Worm (Caenorhabditis elegans): ENCODE data around the gene F28A10.4.
"Not testable (repeated sequence)": the region's sequence is repeated elsewhere in the genome, so short reads cannot be mapped to it uniquely, and the experiment has no call there.

Gene F28A10.4

ce11 chrII:845618-846017 lies 1.5 kb downstream of the F28A10.4 start, which contains the start of gene F28A10.7:
TSS of gene F28A10.7 (minus strand) at chrII:845718.
- TF ChIP-seq scrt-1 (GFP tag; IDR thresholded peaks at IDR 0.05) (no peak), hnd-1 (tag; optimal IDR thresholded peaks at IDR 0.05) (no peak), tbx-11 (GFP tag; IDR thresholded peaks at IDR 0.05) (no peak), ets-7 (tag; optimal IDR thresholded peaks at IDR 0.05) (no peak), hmg-4 (GFP tag; optimal IDR thresholded peaks at IDR 0.05) (no peak), tbx-37 (GFP tag; conservative IDR thresholded peaks at IDR 0.05) (no peak), F13C5.2 (tag; optimal IDR thresholded peaks at IDR 0.05) (no peak), B0310.2 (tag; optimal IDR thresholded peaks at IDR 0.05) (no peak), flt-1 (GFP tag; IDR thresholded peaks at IDR 0.05) (no peak), ceh-13 (GFP tag; optimal IDR thresholded peaks at IDR 0.05) (no peak), pes-1 (GFP tag; IDR thresholded peaks at IDR 0.05) (no peak), sea-1 (GFP tag; conservative IDR thresholded peaks at IDR 0.05) (no peak), ama-1 (optimal IDR thresholded peaks at IDR 0.05) (no peak), tra-4 (tag; optimal IDR thresholded peaks at IDR 0.05) (no peak), hmbx-1 (tag; optimal IDR thresholded peaks at IDR 0.05) (no peak), ceh-36 (tag; optimal IDR thresholded peaks at IDR 0.05) (no peak), aly-1 (tag; optimal IDR thresholded peaks at IDR 0.05) (no peak)

DNA sequence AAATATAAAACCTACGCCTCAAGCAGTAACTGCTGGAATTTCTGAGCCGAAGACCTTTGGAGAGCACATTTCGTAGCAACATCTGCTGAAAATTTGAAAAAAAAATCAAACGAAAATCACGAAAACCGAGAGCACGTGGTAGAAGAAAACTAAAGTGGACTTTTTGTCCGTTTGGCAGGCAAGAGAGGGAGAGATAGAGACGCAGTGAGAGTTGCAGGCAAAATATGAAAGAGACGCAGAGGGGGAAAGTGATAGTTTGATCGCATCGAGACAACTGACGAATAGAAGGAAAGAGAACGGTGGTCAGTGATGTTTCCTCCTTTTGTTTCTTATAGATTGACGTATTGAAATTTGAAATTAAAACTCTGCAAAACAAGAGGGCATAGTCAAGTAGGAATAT lies 4.4 kb downstream of the F28A10.4 start, which contains the start of the genes acdh-9 and F28A10.13:
TSS of gene acdh-9 (minus strand) at position 85 of the 400 bp plus-strand sequence.
TSS of gene F28A10.13 (plus strand) at position 294 of the 400 bp plus-strand sequence.
- no peak for TF ChIP-seq B0310.2 (tag; optimal IDR thresholded peaks at IDR 0.05)
- TF ChIP-seq ama-1 (optimal IDR thresholded peaks at IDR 0.05), result no peak
- no peak for TF ChIP-seq hmg-4 (GFP tag; optimal IDR thresholded peaks at IDR 0.05)
- no peak for TF ChIP-seq flt-1 (GFP tag; IDR thresholded peaks at IDR 0.05)
- TF ChIP-seq ceh-36 (tag; optimal IDR thresholded peaks at IDR 0.05), result no peak
- TF ChIP-seq ets-7 (tag; optimal IDR thresholded peaks at IDR 0.05), result no peak
- no peak for TF ChIP-seq scrt-1 (GFP tag; IDR thresholded peaks at IDR 0.05)
- no peak for TF ChIP-seq F13C5.2 (tag; optimal IDR thresholded peaks at IDR 0.05)

ce11 chrII:850567-850966 lies 6.5 kb downstream of the F28A10.4 start, which contains the start of gene F28A10.5:
TSS of gene F28A10.5 (minus strand) at chrII:850667.
- TF ChIP-seq ceh-36, tra-4, B0310.2 (tag; optimal IDR thresholded peaks at IDR 0.05): not testable (repeated sequence)

- TF ChIP-seq F13C5.2 (tag; optimal IDR thresholded peaks at IDR 0.05), result no peak
- no peak for TF ChIP-seq sea-1 (GFP tag; conservative IDR thresholded peaks at IDR 0.05)
- no peak for TF ChIP-seq tbx-37 (GFP tag; conservative IDR thresholded peaks at IDR 0.05)
- no peak for TF ChIP-seq ama-1 (optimal IDR thresholded peaks at IDR 0.05)
- TF ChIP-seq tra-4 (tag; optimal IDR thresholded peaks at IDR 0.05), result no peak
Measured at ce11 chrII:861564-861963, 17.5 kb downstream of the F28A10.4 start, which contains the start of gene Y46B2A.4. TSS of gene Y46B2A.4 (plus strand) at chrII:861864.

- TF ChIP-seq ceh-36 (tag; optimal IDR thresholded peaks at IDR 0.05) (no peak), ets-7 (tag; optimal IDR thresholded peaks at IDR 0.05) (no peak), aly-1 (tag; optimal IDR thresholded peaks at IDR 0.05) (no peak), ama-1 (optimal IDR thresholded peaks at IDR 0.05) (no peak), tbx-11 (GFP tag; IDR thresholded peaks at IDR 0.05) (no peak), pes-1 (GFP tag; IDR thresholded peaks at IDR 0.05) (no peak), hmbx-1 (tag; optimal IDR thresholded peaks at IDR 0.05) (no peak), scrt-1 (GFP tag; IDR thresholded peaks at IDR 0.05) (no peak), tbx-37 (GFP tag; conservative IDR thresholded peaks at IDR 0.05) (no peak), B0310.2 (tag; optimal IDR thresholded peaks at IDR 0.05) (no peak), F13C5.2 (tag; optimal IDR thresholded peaks at IDR 0.05) (no peak), sea-1 (GFP tag; conservative IDR thresholded peaks at IDR 0.05) (no peak)
Measured at ce11 chrII:866801-867200, 22.7 kb downstream of the F28A10.4 start, which contains the start of gene Y46B2A.3. TSS of gene Y46B2A.3 (minus strand) at chrII:866901.

DNA sequence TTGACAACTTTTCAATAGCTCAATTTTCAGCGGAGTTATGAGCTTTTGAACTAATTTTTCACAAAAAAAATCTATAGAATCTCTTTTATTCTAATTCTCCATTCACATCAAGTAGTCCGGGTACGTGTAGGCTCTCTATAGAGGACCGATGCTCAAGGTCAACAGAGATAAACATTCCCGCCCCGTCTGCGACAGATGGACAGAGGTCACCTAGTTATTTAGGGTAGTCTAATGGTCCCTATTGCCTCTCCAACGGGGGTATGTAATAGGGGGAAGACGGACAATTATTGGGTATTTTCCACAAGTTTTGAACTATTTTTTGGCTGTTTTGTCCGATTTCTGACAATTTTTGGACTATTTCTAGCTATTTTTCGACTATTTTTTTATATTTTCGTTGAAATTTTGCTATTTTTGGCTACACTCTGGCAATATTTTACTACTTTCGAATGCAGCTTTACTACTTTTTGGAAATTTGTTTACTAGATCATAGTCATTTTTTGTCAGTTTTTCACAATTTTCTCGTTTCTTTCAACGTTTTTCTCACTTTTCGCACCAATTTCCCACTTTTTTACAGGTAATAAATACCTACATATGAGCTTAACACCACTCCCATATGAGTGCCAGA lies 24.3 kb downstream of the F28A10.4 start, which contains the start of gene fbxc-51:
TSS of gene fbxc-51 (plus strand) at position 575 of the 625 bp plus-strand sequence.
- TF ChIP-seq scrt-1 (GFP tag; IDR thresholded peaks at IDR 0.05), result no peak

DNA sequence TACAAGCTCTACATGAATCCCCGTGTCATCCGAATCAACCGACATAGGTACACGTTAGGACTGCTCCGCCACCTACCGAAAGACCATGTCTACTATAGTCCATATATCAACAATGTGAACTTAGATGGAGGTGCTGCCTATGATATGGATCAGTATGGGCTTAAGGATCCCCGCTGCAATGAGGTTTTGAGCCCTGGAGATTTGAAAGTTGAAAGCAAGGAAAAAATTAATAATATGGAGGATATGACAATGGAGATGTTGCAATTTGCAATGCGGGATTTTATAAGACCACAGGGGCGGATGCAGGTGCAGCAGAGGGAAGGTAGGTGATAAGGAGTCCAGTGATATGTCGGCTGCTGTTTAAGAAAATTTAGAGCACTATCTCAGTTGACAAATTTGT lies 25.2 kb downstream of the F28A10.4 start:
- TF ChIP-seq F13C5.2 (tag; optimal IDR thresholded peaks at IDR 0.05) (no peak), flt-1 (GFP tag; IDR thresholded peaks at IDR 0.05) (no peak), sea-1 (GFP tag; conservative IDR thresholded peaks at IDR 0.05) (no peak), pes-1 (GFP tag; IDR thresholded peaks at IDR 0.05) (no peak), aly-1 (tag; optimal IDR thresholded peaks at IDR 0.05) (no peak)

DNA sequence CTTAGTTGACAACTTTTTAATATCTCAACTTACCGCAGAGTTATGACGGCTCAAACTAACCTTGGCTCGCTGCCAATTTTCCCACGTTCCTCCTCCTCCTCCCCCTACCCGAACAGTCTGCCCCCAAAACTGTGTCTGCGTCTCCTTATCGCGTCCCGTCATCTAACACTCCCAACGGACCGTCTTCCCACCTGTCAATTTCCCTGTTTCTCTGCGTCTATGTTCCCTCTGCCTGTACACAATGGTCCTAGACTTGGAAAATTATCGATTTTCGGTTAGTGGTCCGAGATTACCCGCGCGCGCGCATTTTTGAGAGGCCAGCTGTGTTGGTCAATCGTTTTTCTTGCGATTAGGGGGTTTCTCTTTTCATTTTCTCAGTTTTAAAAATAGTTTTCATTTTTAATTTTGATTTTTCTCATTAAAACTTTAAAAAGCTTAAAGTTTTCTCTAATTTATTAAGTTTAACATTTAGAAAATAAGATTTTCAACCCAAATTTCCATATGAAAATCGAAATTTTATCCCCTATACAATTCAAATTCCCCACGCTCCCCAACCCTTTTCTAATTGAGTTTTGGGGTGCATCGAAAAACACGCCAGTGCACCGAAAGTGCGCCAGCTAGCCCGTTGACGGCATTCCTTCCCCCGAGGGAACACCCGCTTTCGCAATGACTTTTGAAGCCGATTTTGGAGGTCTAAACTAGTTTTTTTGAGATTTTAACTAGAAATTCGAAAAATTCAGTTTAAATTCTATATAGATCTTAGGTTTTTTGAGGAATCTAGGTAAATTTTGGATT lies 29.1 kb downstream of the F28A10.4 start, which contains the start of gene alg-2:
TSS of gene alg-2 (plus strand) at position 220 of the 795 bp plus-strand sequence.
- TF ChIP-seq tbx-11 (GFP tag; IDR thresholded peaks at IDR 0.05) (no peak), pes-1 (GFP tag; IDR thresholded peaks at IDR 0.05) (peak; percentile 61)

Measured in whole organism, early embryonic.